Fruit fly (Drosophila melanogaster) whole organism, larva: ENCODE measurements around the gene CG6432.

ENCODE experiments used
- noc ChIP-seq: fragments of 200-800 bp; sonication (Bioruptor generic); optimal IDR thresholded peaks from 3 replicates; lab custom pipeline; 2019; ENCODE audit warnings: missing biosample characterization, mild to moderate bottlenecking, missing genetic modification characterization, moderate library complexity

The CG6432 gene

DNA sequence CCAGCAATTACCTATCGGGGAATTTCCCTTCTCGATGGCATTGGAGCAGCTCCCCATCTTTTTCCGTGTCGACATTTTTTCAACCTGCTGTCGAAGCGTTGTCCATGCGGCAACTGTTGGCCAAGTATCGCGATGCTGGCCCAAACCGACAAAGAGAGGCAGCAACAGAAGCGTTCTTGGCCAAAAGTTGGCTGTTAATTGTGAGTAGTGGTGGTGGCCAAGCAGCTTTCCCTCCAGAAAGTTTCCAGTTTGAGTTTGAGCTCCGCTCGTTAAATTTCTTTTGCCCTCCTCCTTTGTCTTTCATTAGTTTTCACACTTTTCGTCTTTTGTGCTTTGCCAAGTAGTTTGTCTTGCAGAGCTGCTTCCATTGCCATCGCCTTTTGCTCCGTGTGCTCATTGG lies 35.9 kb downstream of the CG6432 start, which contains the start of gene CG17782:
Gene CG17782 (minus strand): TSS at position 101 of the 400 bp plus-strand sequence.
- no peak for TF ChIP-seq noc (tag; lab: Kevin White, UChicago)

DNA sequence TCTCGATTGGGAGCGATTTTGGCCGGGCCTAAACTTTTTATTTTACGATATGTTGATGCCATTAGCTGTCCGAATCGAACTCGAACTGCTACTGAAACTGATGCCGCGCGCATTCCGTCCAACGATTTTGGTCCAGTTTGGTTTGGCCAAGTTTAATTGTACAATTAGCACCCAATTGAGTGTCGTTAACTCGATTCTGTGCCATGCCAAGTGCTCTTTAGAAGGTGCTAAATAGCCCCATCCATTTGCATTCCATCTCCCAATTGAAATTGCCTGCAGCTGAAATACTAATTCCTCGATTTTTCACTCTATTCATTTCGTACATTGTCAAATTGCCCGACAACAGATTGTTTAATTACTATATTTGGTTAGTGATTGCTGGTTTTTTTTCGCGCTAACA lies 38.8 kb downstream of the CG6432 start, which contains the start of gene CG17781:
Gene CG17781 (minus strand): TSS at position 101 of the 400 bp plus-strand sequence.
- TF ChIP-seq noc (tag; lab: Kevin White, UChicago): no peak

DNA sequence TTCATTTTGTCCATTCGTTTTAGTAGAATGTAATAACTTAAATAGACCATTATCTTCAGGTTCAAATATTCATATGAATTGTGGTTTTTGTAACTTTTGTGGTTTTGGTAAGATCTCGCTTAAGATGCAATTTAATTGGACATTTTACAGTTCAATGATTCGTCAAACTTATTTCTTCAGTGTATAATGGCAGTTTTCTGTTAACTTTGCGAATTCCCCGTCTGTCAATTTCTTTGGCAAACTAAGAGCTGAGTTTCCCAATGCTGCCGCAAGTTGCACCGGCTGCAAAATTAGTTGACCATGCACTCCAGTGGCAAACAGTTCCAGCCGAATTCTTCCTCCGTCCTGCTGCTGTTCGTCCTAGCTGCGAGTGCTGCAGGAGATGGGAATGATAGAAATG lies 39.8 kb downstream of the CG6432 start, which contains the start of gene CG33342:
Gene CG33342 (plus strand): TSS at position 301 of the 400 bp plus-strand sequence.
- no peak for TF ChIP-seq noc (tag; lab: Kevin White, UChicago)

dm6 chr3R:24384952-24385351 lies 48.2 kb downstream of the CG6432 start, which contains the start of gene CG17780:
Gene CG17780, minus strand, starts transcription at chr3R:24385052.
- TF ChIP-seq noc (tag; lab: Kevin White, UChicago): no peak

DNA sequence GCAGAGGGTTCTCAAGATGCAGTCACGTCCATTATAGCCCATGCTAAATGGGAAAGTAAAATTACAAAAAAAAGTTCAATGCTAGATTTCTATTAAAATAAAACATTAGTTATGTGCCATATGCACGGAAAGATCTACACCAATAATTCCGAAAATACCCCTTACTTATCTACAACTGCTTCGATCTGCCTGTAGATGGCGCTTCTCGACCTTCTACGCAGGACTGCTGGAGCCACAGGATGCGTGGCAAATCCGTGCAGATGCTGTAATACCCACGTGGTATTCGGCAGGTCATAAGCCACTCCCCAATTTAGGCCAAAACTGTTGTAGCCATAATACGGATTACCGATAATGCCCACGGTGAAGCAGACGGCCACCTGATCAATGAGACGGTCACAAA lies 49.7 kb downstream of the CG6432 start:
- TF ChIP-seq noc (tag; lab: Kevin White, UChicago): no peak

- TF ChIP-seq noc (tag; lab: Kevin White, UChicago): no peak
Observed at dm6 chr3R:24390239-24390638, 53.5 kb downstream of the CG6432 start, which contains the start of the genes CG5768 and CG13615. Gene CG5768, minus strand, starts transcription at chr3R:24390339. Gene CG13615, plus strand, starts transcription at chr3R:24390518.
